Fruit fly (Drosophila melanogaster) whole organism, adult: ENCODE data around the gene CG46467.

Experiments used
- CG11617 ChIP-seq: fragments of 200-800 bp; sonication (Bioruptor generic); optimal IDR thresholded peaks from 2 replicates; lab custom pipeline; 2017; ENCODE audit warnings: mild to moderate bottlenecking, missing biosample characterization, missing genetic modification reagents, missing genetic modification characterization
- CG12768 ChIP-seq: fragments of 200-800 bp; sonication (Bioruptor generic); optimal IDR thresholded peaks from 2 replicates; lab custom pipeline; 2017; ENCODE audit warnings: missing biosample characterization, missing genetic modification characterization, mild to moderate bottlenecking, moderate library complexity, missing genetic modification reagents
- CG14711 ChIP-seq: fragments of 200-800 bp; sonication (Bioruptor generic); optimal IDR thresholded peaks from 2 replicates; lab custom pipeline; 2018; ENCODE audit warnings: missing biosample characterization, mild to moderate bottlenecking, missing genetic modification characterization, moderate library complexity
- CG1620 ChIP-seq: fragments of 200-800 bp; sonication (Bioruptor generic); optimal IDR thresholded peaks from 2 replicates; lab custom pipeline; 2016; ENCODE audit warnings: missing biosample characterization, missing genetic modification characterization
- CG33017 ChIP-seq: fragments of 200-800 bp; sonication (Bioruptor generic); optimal IDR thresholded peaks from 2 replicates; lab custom pipeline; 2018; ENCODE audit warnings: missing biosample characterization, mild to moderate bottlenecking, missing genetic modification characterization, moderate library complexity
- CG5204 ChIP-seq: fragments of 200-800 bp; sonication (Bioruptor generic); optimal IDR thresholded peaks from 2 replicates; lab custom pipeline; 2016; ENCODE audit warnings: missing biosample characterization, missing genetic modification characterization
- CG7045 ChIP-seq: fragments of 200-800 bp; sonication (Bioruptor generic); optimal IDR thresholded peaks from 2 replicates; lab custom pipeline; 2017; ENCODE audit warnings: missing biosample characterization, mild to moderate bottlenecking, missing genetic modification characterization
- CG7101 ChIP-seq: fragments of 200-800 bp; sonication (Bioruptor generic); optimal IDR thresholded peaks from 2 replicates; lab custom pipeline; 2018; ENCODE audit warnings: missing biosample characterization, mild to moderate bottlenecking, missing genetic modification characterization, moderate library complexity
- Clk ChIP-seq: fragments of 200-800 bp; sonication (Bioruptor generic); optimal IDR thresholded peaks from 2 replicates; lab custom pipeline; 2017; ENCODE audit warnings: missing biosample characterization, missing genetic modification characterization
- Crg-1 ChIP-seq: fragments of 200-800 bp; sonication (Bioruptor generic); optimal IDR thresholded peaks from 2 replicates; lab custom pipeline; 2016; ENCODE audit warnings: missing biosample characterization, missing genetic modification characterization
- Hr96 ChIP-seq: fragments of 200-800 bp; sonication (Bioruptor generic); optimal IDR thresholded peaks from 2 replicates; lab custom pipeline; 2016; ENCODE audit warnings: missing biosample characterization, missing genetic modification characterization
- Mnt ChIP-seq: fragments of 200-800 bp; sonication (Bioruptor generic); optimal IDR thresholded peaks from 2 replicates; lab custom pipeline; 2016; ENCODE audit warnings: missing biosample characterization, mild to moderate bottlenecking, missing genetic modification characterization
- bab1 ChIP-seq: fragments of 200-800 bp; sonication (Bioruptor generic); optimal IDR thresholded peaks from 3 replicates; lab custom pipeline; 2019; ENCODE audit warnings: missing biosample characterization, mild to moderate bottlenecking, missing genetic modification characterization, moderate library complexity
- cic ChIP-seq: fragments of 200-800 bp; sonication (Bioruptor generic); optimal IDR thresholded peaks from 2 replicates; lab custom pipeline; 2017; ENCODE audit warnings: missing biosample characterization, mild to moderate bottlenecking, missing genetic modification characterization, moderate library complexity
- cnc ChIP-seq, 2 experiments: fragments of >200 bp; optimal IDR thresholded peaks; 2 replicates each; lab custom pipeline; 2017
- kay ChIP-seq: fragments of 200-800 bp; sonication (Bioruptor generic); peaks from one replicate; lab custom pipeline; 2016; ENCODE audit warnings: missing biosample characterization, missing genetic modification characterization, borderline replicate concordance
- ovo ChIP-seq: fragments of 200-800 bp; sonication (Bioruptor generic); optimal IDR thresholded peaks from 2 replicates; lab custom pipeline; 2016; ENCODE audit warnings: missing biosample characterization, missing genetic modification characterization
- pad ChIP-seq: fragments of 200-800 bp; sonication (Bioruptor generic); optimal IDR thresholded peaks from 3 replicates; lab custom pipeline; 2017; ENCODE audit warnings: missing biosample characterization, missing genetic modification characterization, mild to moderate bottlenecking, moderate library complexity, missing genetic modification reagents
- tj ChIP-seq: fragments of 200-800 bp; sonication (Bioruptor generic); optimal IDR thresholded peaks from 3 replicates; lab custom pipeline; 2017; ENCODE audit warnings: missing biosample characterization, mild to moderate bottlenecking, missing genetic modification characterization, moderate library complexity
- toe ChIP-seq: fragments of 200-800 bp; sonication (Bioruptor generic); optimal IDR thresholded peaks from 2 replicates; lab custom pipeline; 2016; ENCODE audit warnings: missing biosample characterization, missing genetic modification characterization

Gene CG46467

dm6 chr3R:9910866-9911265 lies 36.4 kb downstream of the CG46467 start:
- TF ChIP-seq toe (GFP tag; lab: Kevin White, UChicago) (no peak), Hr96 (GFP tag; lab: Kevin White, UChicago) (no peak), bab1 (GFP tag; lab: Kevin White, UChicago) (no peak), Clk (GFP tag; lab: Kevin White, UChicago) (no peak), kay (GFP tag; lab: Kevin White, UChicago) (no peak), Crg-1 (no peak), cic (GFP tag; lab: Kevin White, UChicago) (no peak), CG12768 (GFP tag; lab: Kevin White, UChicago) (no peak), CG7101 (tag; lab: Kevin White, UChicago) (no peak)

dm6 chr3R:9911788-9912187 lies 37.3 kb downstream of the CG46467 start:
- TF ChIP-seq bab1 (GFP tag; lab: Kevin White, UChicago): no peak

dm6 chr3R:9913442-9913841 lies 39.0 kb downstream of the CG46467 start:
- TF ChIP-seq bab1 (GFP tag; lab: Kevin White, UChicago) (no peak), kay (GFP tag; lab: Kevin White, UChicago) (no peak), pad (GFP tag; lab: Kevin White, UChicago) (no peak), toe (GFP tag; lab: Kevin White, UChicago) (no peak), CG12768 (GFP tag; lab: Kevin White, UChicago) (no peak), CG1620 (GFP tag; lab: Kevin White, UChicago) (no peak), Mnt (GFP tag; lab: Kevin White, UChicago) (no peak), Crg-1 (no peak), ovo (GFP tag; lab: Kevin White, UChicago) (no peak), CG7045 (no peak), Clk (GFP tag; lab: Kevin White, UChicago) (no peak), cnc (optimal IDR thresholded peaks at IDR 0.05; lab: Kevin White, UChicago) (no peak)

- TF ChIP-seq pad (GFP tag; lab: Kevin White, UChicago) (no peak), toe (GFP tag; lab: Kevin White, UChicago) (no peak), ovo (GFP tag; lab: Kevin White, UChicago) (no peak), bab1 (GFP tag; lab: Kevin White, UChicago) (no peak), CG12768 (GFP tag; lab: Kevin White, UChicago) (no peak), Mnt (GFP tag; lab: Kevin White, UChicago) (no peak), CG5204 (GFP tag; lab: Kevin White, UChicago) (no peak), Crg-1 (no peak), CG7101 (tag; lab: Kevin White, UChicago) (no peak), cnc (optimal IDR thresholded peaks at IDR 0.05; lab: Kevin White, UChicago) (no peak), CG11617 (no peak)
Measured at dm6 chr3R:9914287-9914686, 39.8 kb downstream of the CG46467 start.

- TF ChIP-seq CG11617: no peak
- no peak for TF ChIP-seq toe (GFP tag; lab: Kevin White, UChicago)
- TF ChIP-seq cic (GFP tag; lab: Kevin White, UChicago): no peak
- no peak for TF ChIP-seq CG7045
- TF ChIP-seq cnc (optimal IDR thresholded peaks at IDR 0.05; lab: Kevin White, UChicago): no peak
- TF ChIP-seq CG1620 (GFP tag; lab: Kevin White, UChicago): no peak
- no peak for TF ChIP-seq Mnt (GFP tag; lab: Kevin White, UChicago)
- no peak for TF ChIP-seq CG7101 (tag; lab: Kevin White, UChicago)
- TF ChIP-seq CG14711: no peak
- TF ChIP-seq CG5204 (GFP tag; lab: Kevin White, UChicago): no peak
Measured at dm6 chr3R:9915682-9916081, 41.2 kb downstream of the CG46467 start.

- peak; percentile 0 for TF ChIP-seq CG33017 (tag; lab: Kevin White, UChicago)
- peak; percentile 56 for TF ChIP-seq Mnt (GFP tag; lab: Kevin White, UChicago)
- TF ChIP-seq CG5204 (GFP tag; lab: Kevin White, UChicago): no peak
- no peak for TF ChIP-seq pad (GFP tag; lab: Kevin White, UChicago)
- no peak for TF ChIP-seq kay (GFP tag; lab: Kevin White, UChicago)
- peak; percentile 81 for TF ChIP-seq cic (GFP tag; lab: Kevin White, UChicago)
Measured at dm6 chr3R:9917361-9917760, 42.9 kb downstream of the CG46467 start.

dm6 chr3R:9918009-9918408 lies 43.5 kb downstream of the CG46467 start:
- TF ChIP-seq kay (GFP tag; lab: Kevin White, UChicago): no peak
- no peak for TF ChIP-seq tj (GFP tag; lab: Kevin White, UChicago)
- no peak for TF ChIP-seq CG7101 (tag; lab: Kevin White, UChicago)

- TF ChIP-seq toe (GFP tag; lab: Kevin White, UChicago) (no peak), Crg-1 (peak; percentile 21)
Measured at dm6 chr3R:9918830-9919229, 44.3 kb downstream of the CG46467 start.
